Worm (Caenorhabditis elegans) whole organism, mixed stage, embryonic: ENCODE results near the gene K07D4.6.

Experiments used
- M03D4.4 ChIP-seq: sonication (generic microtip); optimal IDR thresholded peaks from 2 replicates; lab custom pipeline; 2017; ENCODE audit warnings: mild to moderate bottlenecking, missing genetic modification characterization, missing compliant biosample characterization
- blmp-1 ChIP-seq: fragments of 150-350 bp; optimal IDR thresholded peaks from 2 replicates; lab custom pipeline; 2014; ENCODE audit warnings: missing biosample characterization, missing genetic modification characterization
- ceh-39 ChIP-seq: fragments of 150-350 bp; optimal IDR thresholded peaks from 2 replicates; lab custom pipeline; 2014; ENCODE audit warnings: missing biosample characterization, missing genetic modification characterization
- ceh-43 ChIP-seq: fragments of 200-800 bp; sonication (Bioruptor generic); optimal IDR thresholded peaks from 2 replicates; lab custom pipeline; 2018; ENCODE audit warnings: mild to moderate bottlenecking, missing genetic modification characterization, moderate library complexity, missing compliant biosample characterization
- ces-1 ChIP-seq: fragments of 150-350 bp; optimal IDR thresholded peaks from 2 replicates; lab custom pipeline; 2014; ENCODE audit warnings: missing biosample characterization, missing genetic modification reagents, missing genetic modification characterization
- cnd-1 ChIP-seq: fragments of 200-800 bp; sonication (Bioruptor generic); optimal IDR thresholded peaks from 2 replicates; lab custom pipeline; 2018; ENCODE audit warnings: mild to moderate bottlenecking, missing genetic modification characterization, missing compliant biosample characterization
- drap-1 ChIP-seq: fragments of 200-800 bp; sonication (Bioruptor generic); optimal IDR thresholded peaks from 3 replicates; lab custom pipeline; 2018; ENCODE audit warnings: mild to moderate bottlenecking, missing genetic modification characterization, missing compliant biosample characterization
- elt-1 ChIP-seq: sonication (generic microtip); optimal IDR thresholded peaks from 2 replicates; lab custom pipeline; 2017; ENCODE audit warnings: missing genetic modification characterization, mild to moderate bottlenecking, missing compliant biosample characterization, antibody characterized with exemption, moderate library complexity, borderline replicate concordance; ENCODE audit not compliant: insufficient read depth
- flh-1 ChIP-seq: fragments of 200-800 bp; sonication (Bioruptor generic); optimal IDR thresholded peaks from 2 replicates; lab custom pipeline; 2018; ENCODE audit warnings: mild to moderate bottlenecking, missing genetic modification characterization, moderate library complexity, missing compliant biosample characterization
- ham-2 ChIP-seq: fragments of 200-800 bp; sonication (Bioruptor generic); optimal IDR thresholded peaks from 2 replicates; lab custom pipeline; 2018; ENCODE audit warnings: mild to moderate bottlenecking, missing genetic modification characterization, missing compliant biosample characterization
- hlh-1 ChIP-seq: fragments of 150-350 bp; optimal IDR thresholded peaks from 2 replicates; lab custom pipeline; 2014; ENCODE audit warnings: missing biosample characterization, missing genetic modification reagents, missing genetic modification characterization
- lin-13 ChIP-seq: fragments of 150-350 bp; optimal IDR thresholded peaks from 2 replicates; lab custom pipeline; 2014; ENCODE audit warnings: missing biosample characterization, missing genetic modification characterization
- lin-32 ChIP-seq: fragments of 200-800 bp; sonication (Bioruptor generic); optimal IDR thresholded peaks from 2 replicates; lab custom pipeline; 2018; ENCODE audit warnings: mild to moderate bottlenecking, missing genetic modification characterization, missing compliant biosample characterization
- lsy-2 ChIP-seq: fragments of 150-350 bp; optimal IDR thresholded peaks from 2 replicates; lab custom pipeline; 2014; ENCODE audit warnings: missing biosample characterization, missing genetic modification characterization
- mab-5 ChIP-seq: fragments of 150-350 bp; optimal IDR thresholded peaks from 2 replicates; lab custom pipeline; 2014; ENCODE audit warnings: missing biosample characterization, missing genetic modification characterization
- mep-1 ChIP-seq: fragments of 150-350 bp; optimal IDR thresholded peaks from 2 replicates; lab custom pipeline; 2017; ENCODE audit warnings: missing biosample characterization, missing genetic modification reagents, missing genetic modification characterization, inconsistent platforms
- mls-2 ChIP-seq: sonication (generic microtip); optimal IDR thresholded peaks from 2 replicates; lab custom pipeline; 2016; ENCODE audit warnings: mild to moderate bottlenecking, missing genetic modification characterization, moderate library complexity, missing compliant biosample characterization
- nhr-12 ChIP-seq: fragments of 150-350 bp; optimal IDR thresholded peaks from 2 replicates; lab custom pipeline; 2014; ENCODE audit warnings: missing biosample characterization, missing genetic modification characterization
- nhr-2 ChIP-seq: fragments of 150-350 bp; optimal IDR thresholded peaks from 2 replicates; lab custom pipeline; 2014; ENCODE audit warnings: missing biosample characterization, missing genetic modification characterization
- nhr-237 ChIP-seq: fragments of 150-350 bp; optimal IDR thresholded peaks from 2 replicates; lab custom pipeline; 2014; ENCODE audit warnings: missing biosample characterization, missing genetic modification characterization
- nhr-28 ChIP-seq: fragments of 150-350 bp; optimal IDR thresholded peaks from 2 replicates; lab custom pipeline; 2014; ENCODE audit warnings: missing biosample characterization, missing genetic modification characterization
- nhr-76 ChIP-seq: sonication (generic microtip); optimal IDR thresholded peaks from 2 replicates; lab custom pipeline; 2017; ENCODE audit warnings: missing biosample characterization, missing genetic modification characterization
- sem-2 ChIP-seq: fragments of 200-800 bp; sonication (Bioruptor generic); optimal IDR thresholded peaks from 2 replicates; lab custom pipeline; 2018; ENCODE audit warnings: mild to moderate bottlenecking, missing genetic modification characterization, missing compliant biosample characterization
- snpc-4 ChIP-seq: fragments of 150-350 bp; optimal IDR thresholded peaks from 2 replicates; lab custom pipeline; 2014; ENCODE audit warnings: missing biosample characterization, missing genetic modification characterization
- sptf-1 ChIP-seq: sonication (generic microtip); optimal IDR thresholded peaks from 2 replicates; lab custom pipeline; 2017; ENCODE audit warnings: mild to moderate bottlenecking, missing genetic modification characterization, moderate library complexity, missing compliant biosample characterization
- unc-120 ChIP-seq: sonication (generic microtip); optimal IDR thresholded peaks from 2 replicates; lab custom pipeline; 2017; ENCODE audit warnings: missing genetic modification characterization, missing compliant biosample characterization; ENCODE audit not compliant: poor library complexity, severe bottlenecking
- unc-39 ChIP-seq: fragments of 150-350 bp; optimal IDR thresholded peaks from 2 replicates; lab custom pipeline; 2014; ENCODE audit warnings: missing biosample characterization, missing genetic modification characterization
- unc-62 ChIP-seq: fragments of 150-350 bp; optimal IDR thresholded peaks from 2 replicates; lab custom pipeline; 2014; ENCODE audit warnings: missing biosample characterization, missing genetic modification reagents, missing genetic modification characterization
- zip-8 ChIP-seq: fragments of 150-350 bp; optimal IDR thresholded peaks from 2 replicates; lab custom pipeline; 2014; ENCODE audit warnings: missing biosample characterization, missing genetic modification characterization

The K07D4.6 gene

ce11 chrII:3992029-3992428 lies 26.5 kb downstream of the K07D4.6 start:
- TF ChIP-seq unc-62: no peak
- TF ChIP-seq ham-2 (GFP tag; lab: Kevin White, UChicago): no peak
- TF ChIP-seq M03D4.4 (tag; lab: Kevin White, UChicago): no peak
- no peak for TF ChIP-seq unc-39
- no peak for TF ChIP-seq mab-5 (tag; lab: Kevin White, UChicago)
- no peak for TF ChIP-seq unc-120 (tag; lab: Kevin White, UChicago)
- no peak for TF ChIP-seq elt-1 (tag; lab: Kevin White, UChicago)
- no peak for TF ChIP-seq nhr-12 (tag; lab: Kevin White, UChicago)
- TF ChIP-seq sptf-1 (tag; lab: Kevin White, UChicago): no peak
- TF ChIP-seq flh-1 (GFP tag; lab: Kevin White, UChicago): no peak
- no peak for TF ChIP-seq snpc-4 (tag; lab: Kevin White, UChicago)
- no peak for TF ChIP-seq nhr-76
- no peak for TF ChIP-seq sem-2 (GFP tag; lab: Kevin White, UChicago)
- TF ChIP-seq drap-1: no peak
- no peak for TF ChIP-seq nhr-2
- TF ChIP-seq nhr-28 (tag; lab: Kevin White, UChicago): no peak
- no peak for TF ChIP-seq blmp-1 (tag; lab: Kevin White, UChicago)
- TF ChIP-seq, all 35 proteins: peak for 0

- TF ChIP-seq unc-62 (no peak), nhr-237 (tag; lab: Kevin White, UChicago) (no peak), mep-1 (tag; lab: Kevin White, UChicago) (no peak), nhr-76 (no peak), flh-1 (GFP tag; lab: Kevin White, UChicago) (no peak), ceh-39 (tag; lab: Kevin White, UChicago) (no peak)
Observed at ce11 chrII:3990706-3991105, 27.8 kb downstream of the K07D4.6 start.

- no peak for TF ChIP-seq unc-120 (tag; lab: Kevin White, UChicago)
- TF ChIP-seq ham-2 (GFP tag; lab: Kevin White, UChicago): no peak
- no peak for TF ChIP-seq elt-1 (tag; lab: Kevin White, UChicago)
- no peak for TF ChIP-seq nhr-237 (tag; lab: Kevin White, UChicago)
- TF ChIP-seq ces-1 (GFP tag; lab: Kevin White, UChicago): no peak
- TF ChIP-seq sptf-1 (tag; lab: Kevin White, UChicago): no peak
- TF ChIP-seq mls-2 (tag; lab: Kevin White, UChicago): no peak
- TF ChIP-seq lin-13 (tag; lab: Kevin White, UChicago): no peak
- no peak for TF ChIP-seq lin-32 (GFP tag; lab: Kevin White, UChicago)
- TF ChIP-seq lsy-2 (tag; lab: Kevin White, UChicago): no peak
- no peak for TF ChIP-seq mab-5 (tag; lab: Kevin White, UChicago)
- TF ChIP-seq ceh-43 (GFP tag; lab: Kevin White, UChicago): no peak
- no peak for TF ChIP-seq nhr-12 (tag; lab: Kevin White, UChicago)
- TF ChIP-seq snpc-4 (tag; lab: Kevin White, UChicago): no peak
- no peak for TF ChIP-seq sem-2 (GFP tag; lab: Kevin White, UChicago)
- no peak for TF ChIP-seq hlh-1 (tag; lab: Kevin White, UChicago)
- no peak for TF ChIP-seq nhr-2
- TF ChIP-seq blmp-1 (tag; lab: Kevin White, UChicago): no peak
Observed at ce11 chrII:3989627-3990367, 28.7 kb downstream of the K07D4.6 start, which contains the start of gene Y14H12A.2. TSS of gene Y14H12A.2 (minus strand) at chrII:3989677.

- TF ChIP-seq lin-32 (GFP tag; lab: Kevin White, UChicago): no peak
- TF ChIP-seq mls-2 (tag; lab: Kevin White, UChicago): no peak
- TF ChIP-seq sem-2 (GFP tag; lab: Kevin White, UChicago): no peak
Observed at ce11 chrII:3986906-3987305, 31.6 kb downstream of the K07D4.6 start, which contains the start of gene K10G6.5. TSS of gene K10G6.5 (plus strand) at chrII:3987250.

- no peak for TF ChIP-seq elt-1 (tag; lab: Kevin White, UChicago)
- TF ChIP-seq zip-8 (tag; lab: Kevin White, UChicago): peak; percentile 4
- no peak for TF ChIP-seq cnd-1 (tag; lab: Kevin White, UChicago)
- TF ChIP-seq sem-2 (GFP tag; lab: Kevin White, UChicago): no peak
Observed at ce11 chrII:3984242-3984641, 34.3 kb downstream of the K07D4.6 start.
